Worm (Caenorhabditis elegans): ENCODE results near the gene W03F8.6.
"Not testable (repeated sequence)": the region's sequence is repeated elsewhere in the genome, so short reads cannot be mapped to it uniquely, and the experiment has no call there.

W03F8.6 gene

DNA sequence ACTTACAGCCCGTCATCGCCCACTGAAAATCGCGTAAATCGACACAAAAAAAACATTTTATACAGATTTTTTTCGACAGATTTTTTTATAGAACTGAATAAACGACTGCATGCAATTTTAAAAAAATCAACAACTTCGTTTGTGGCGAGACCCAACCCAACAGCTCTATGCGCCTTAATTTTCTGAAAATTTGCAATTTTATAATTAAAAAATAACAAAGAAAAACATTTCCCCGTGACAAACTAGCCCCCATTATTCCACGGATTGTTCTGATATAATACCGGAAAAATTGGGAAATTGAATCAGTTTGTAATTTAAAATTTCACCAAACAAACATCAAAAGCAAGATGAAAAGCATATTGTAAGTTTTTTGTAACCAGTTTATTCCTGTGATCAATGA lies 20.4 kb downstream of the W03F8.6 start, which contains the start of gene ptp-5.1:
ptp-5.1 (plus strand) TSS at position 301 of the 400 bp plus-strand sequence.
- no peak for TF ChIP-seq hmg-4 (GFP tag; optimal IDR thresholded peaks at IDR 0.05)
- TF ChIP-seq tbx-11 (GFP tag; IDR thresholded peaks at IDR 0.05) = no peak
- no peak for TF ChIP-seq F13C5.2 (tag; optimal IDR thresholded peaks at IDR 0.05)
- no peak for TF ChIP-seq sea-1 (GFP tag; conservative IDR thresholded peaks at IDR 0.05)
- TF ChIP-seq hnd-1 (tag; optimal IDR thresholded peaks at IDR 0.05) = no peak
- TF ChIP-seq aly-1 (tag; optimal IDR thresholded peaks at IDR 0.05) = no peak
- no peak for TF ChIP-seq flt-1 (GFP tag; IDR thresholded peaks at IDR 0.05)
- no peak for TF ChIP-seq ceh-13 (GFP tag; optimal IDR thresholded peaks at IDR 0.05)
- TF ChIP-seq tbx-37 (GFP tag; conservative IDR thresholded peaks at IDR 0.05) = no peak
- TF ChIP-seq ets-7 (tag; optimal IDR thresholded peaks at IDR 0.05) = no peak
- TF ChIP-seq scrt-1 (GFP tag; IDR thresholded peaks at IDR 0.05) = no peak

ce11 chrIV:5165626-5166025 lies 20.8 kb downstream of the W03F8.6 start, which contains the start of gene nspd-6:
Gene nspd-6, minus strand, starts transcription at chrIV:5165726.
- not testable (repeated sequence) for TF ChIP-seq sea-1 (GFP tag; conservative IDR thresholded peaks at IDR 0.05); ama-1 (optimal IDR thresholded peaks at IDR 0.05); tbx-11 (GFP tag; IDR thresholded peaks at IDR 0.05)

- TF ChIP-seq tbx-11 (GFP tag; IDR thresholded peaks at IDR 0.05); pes-1 (GFP tag; IDR thresholded peaks at IDR 0.05); ceh-13 (GFP tag; optimal IDR thresholded peaks at IDR 0.05): not testable (repeated sequence)
Observed at ce11 chrIV:5162941-5163340, 23.4 kb downstream of the W03F8.6 start, which contains the start of the genes nspd-3 and C24D10.2. Gene nspd-3, minus strand, starts transcription at chrIV:5163041. Gene C24D10.2, plus strand, starts transcription at chrIV:5163339.

DNA sequence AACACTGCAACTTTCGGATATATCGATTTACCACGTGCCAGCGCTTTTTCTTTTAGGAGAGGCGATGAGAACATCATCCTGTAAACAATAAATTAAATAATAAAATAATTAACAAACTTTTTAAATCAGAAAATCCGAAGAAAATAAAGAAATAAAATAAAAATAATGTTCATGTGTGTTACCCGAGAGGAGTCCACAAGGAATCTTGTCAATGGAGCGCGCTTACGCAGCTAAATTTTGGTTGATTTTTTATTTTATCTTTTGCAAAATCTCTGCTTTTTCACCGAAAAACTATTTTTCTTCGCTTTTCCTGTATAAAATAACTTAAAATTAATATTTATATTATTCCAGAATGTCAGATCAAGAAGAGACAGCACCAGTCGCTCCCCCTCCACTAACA lies 26.2 kb downstream of the W03F8.6 start, which contains the start of the genes C24D10.6 and C24D10.4:
C24D10.6 (minus strand) TSS at position 78 of the 400 bp plus-strand sequence.
C24D10.4 (plus strand) TSS at position 352 of the 400 bp plus-strand sequence.
- TF ChIP-seq ets-7 (tag; optimal IDR thresholded peaks at IDR 0.05) (no peak), tbx-11 (GFP tag; IDR thresholded peaks at IDR 0.05) (no peak)

DNA sequence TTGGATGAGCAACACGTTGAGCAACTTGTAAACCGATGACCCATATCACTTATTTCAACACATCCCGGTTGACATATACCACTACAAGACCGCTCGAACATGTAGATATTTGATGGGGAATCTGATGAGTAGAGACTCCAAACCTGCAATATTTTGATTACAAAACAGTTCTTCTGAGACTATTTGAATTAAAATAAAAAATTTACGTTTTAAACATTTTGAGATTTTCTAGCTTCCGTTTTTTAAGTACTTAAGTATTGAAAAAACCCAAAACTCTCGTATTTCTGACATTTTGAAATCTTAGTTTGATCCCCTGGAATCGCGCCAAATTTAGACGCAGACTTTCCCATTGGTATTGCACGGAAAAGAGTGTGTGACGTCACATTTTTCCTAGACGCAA lies 29.2 kb downstream of the W03F8.6 start, which contains the start of gene C24D10.49:
C24D10.49 (minus strand) TSS at position 101 of the 400 bp plus-strand sequence.
- TF ChIP-seq F13C5.2 (tag; optimal IDR thresholded peaks at IDR 0.05) (no peak), B0310.2 (tag; optimal IDR thresholded peaks at IDR 0.05) (no peak), ceh-36 (tag; optimal IDR thresholded peaks at IDR 0.05) (no peak), hmg-4 (GFP tag; optimal IDR thresholded peaks at IDR 0.05) (no peak), tbx-37 (GFP tag; conservative IDR thresholded peaks at IDR 0.05) (no peak), pes-1 (GFP tag; IDR thresholded peaks at IDR 0.05) (no peak)

DNA sequence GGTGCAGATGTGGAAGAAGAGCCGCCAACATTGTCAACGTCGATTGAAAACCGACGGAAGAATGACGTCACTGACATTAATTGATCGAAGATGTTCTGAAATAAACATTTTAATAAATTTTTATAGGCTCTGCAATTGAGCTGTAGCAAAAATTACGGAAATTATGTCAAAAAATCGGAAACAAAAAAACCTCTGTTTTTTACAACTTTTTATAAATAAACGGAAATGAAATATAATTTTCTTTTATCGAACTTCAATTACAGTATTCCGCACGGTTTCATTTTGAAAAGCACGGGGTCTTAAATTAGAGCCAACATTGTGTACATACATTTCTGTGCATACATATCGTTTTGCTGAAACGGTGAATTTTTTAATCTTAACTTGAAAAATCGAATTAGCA lies 34.0 kb downstream of the W03F8.6 start, which contains the start of gene soc-2:
soc-2 (minus strand) TSS at position 101 of the 400 bp plus-strand sequence.
- no peak for TF ChIP-seq hnd-1 (tag; optimal IDR thresholded peaks at IDR 0.05)
- no peak for TF ChIP-seq tbx-11 (GFP tag; IDR thresholded peaks at IDR 0.05)
- no peak for TF ChIP-seq aly-1 (tag; optimal IDR thresholded peaks at IDR 0.05)
- TF ChIP-seq pes-1 (GFP tag; IDR thresholded peaks at IDR 0.05) = no peak
- no peak for TF ChIP-seq tbx-37 (GFP tag; conservative IDR thresholded peaks at IDR 0.05)
- no peak for TF ChIP-seq hmbx-1 (tag; optimal IDR thresholded peaks at IDR 0.05)
- no peak for TF ChIP-seq tra-4 (tag; optimal IDR thresholded peaks at IDR 0.05)
- no peak for TF ChIP-seq hmg-4 (GFP tag; optimal IDR thresholded peaks at IDR 0.05)
- no peak for TF ChIP-seq sea-1 (GFP tag; conservative IDR thresholded peaks at IDR 0.05)
- no peak for TF ChIP-seq scrt-1 (GFP tag; IDR thresholded peaks at IDR 0.05)
- no peak for TF ChIP-seq flt-1 (GFP tag; IDR thresholded peaks at IDR 0.05)
- TF ChIP-seq ama-1 (optimal IDR thresholded peaks at IDR 0.05) = no peak
- TF ChIP-seq F13C5.2 (tag; optimal IDR thresholded peaks at IDR 0.05) = no peak
- no peak for TF ChIP-seq B0310.2 (tag; optimal IDR thresholded peaks at IDR 0.05)
- no peak for TF ChIP-seq ceh-13 (GFP tag; optimal IDR thresholded peaks at IDR 0.05)
- TF ChIP-seq ceh-36 (tag; optimal IDR thresholded peaks at IDR 0.05) = no peak
- no peak for TF ChIP-seq ets-7 (tag; optimal IDR thresholded peaks at IDR 0.05)

DNA sequence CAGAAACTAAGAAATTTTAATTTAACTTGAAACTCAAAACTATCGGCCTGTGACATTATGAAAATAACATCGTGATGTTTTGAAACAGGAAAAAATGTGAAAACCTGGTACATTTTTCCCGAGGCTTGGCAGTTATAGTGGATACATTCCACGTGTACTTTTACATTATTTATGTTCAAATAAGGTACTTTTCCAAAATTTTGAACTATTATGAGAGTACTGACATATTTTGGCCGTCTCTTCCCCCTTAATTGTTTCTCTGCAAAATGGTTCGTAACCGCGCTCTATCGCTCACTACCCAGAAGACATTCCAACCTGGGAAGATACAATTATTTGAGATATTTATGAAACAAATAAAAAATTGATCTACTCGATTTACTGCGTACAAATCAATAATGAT lies 36.6 kb downstream of the W03F8.6 start, which contains the start of gene C24D10.5:
C24D10.5 (plus strand) TSS at position 301 of the 400 bp plus-strand sequence.
- no peak for TF ChIP-seq ets-7 (tag; optimal IDR thresholded peaks at IDR 0.05)
- TF ChIP-seq hmg-4 (GFP tag; optimal IDR thresholded peaks at IDR 0.05) = no peak
- no peak for TF ChIP-seq aly-1 (tag; optimal IDR thresholded peaks at IDR 0.05)
- TF ChIP-seq hmbx-1 (tag; optimal IDR thresholded peaks at IDR 0.05) = no peak
- no peak for TF ChIP-seq sea-1 (GFP tag; conservative IDR thresholded peaks at IDR 0.05)
- no peak for TF ChIP-seq ama-1 (optimal IDR thresholded peaks at IDR 0.05)
- TF ChIP-seq tbx-11 (GFP tag; IDR thresholded peaks at IDR 0.05) = no peak
- TF ChIP-seq scrt-1 (GFP tag; IDR thresholded peaks at IDR 0.05) = no peak
- no peak for TF ChIP-seq ceh-13 (GFP tag; optimal IDR thresholded peaks at IDR 0.05)
- TF ChIP-seq hnd-1 (tag; optimal IDR thresholded peaks at IDR 0.05) = no peak
- TF ChIP-seq tra-4 (tag; optimal IDR thresholded peaks at IDR 0.05) = no peak
- TF ChIP-seq B0310.2 (tag; optimal IDR thresholded peaks at IDR 0.05) = no peak
- no peak for TF ChIP-seq flt-1 (GFP tag; IDR thresholded peaks at IDR 0.05)
- no peak for TF ChIP-seq F13C5.2 (tag; optimal IDR thresholded peaks at IDR 0.05)

ce11 chrIV:5139972-5140371 lies 46.4 kb downstream of the W03F8.6 start:
- TF ChIP-seq tbx-11 (GFP tag; IDR thresholded peaks at IDR 0.05) = no peak
- no peak for TF ChIP-seq B0310.2 (tag; optimal IDR thresholded peaks at IDR 0.05)
- no peak for TF ChIP-seq flt-1 (GFP tag; IDR thresholded peaks at IDR 0.05)
- no peak for TF ChIP-seq tbx-37 (GFP tag; conservative IDR thresholded peaks at IDR 0.05)
- TF ChIP-seq hmbx-1 (tag; optimal IDR thresholded peaks at IDR 0.05) = no peak

Measured in whole organism, early embryonic.